Fruit fly (Drosophila melanogaster): ENCODE results near the gene CG10345.

Gene CG10345

dm6 chr3R:16604715-16605114 is at the start of gene CG10345:
Gene CG10345, minus strand, starts transcription at chr3R:16604861.
- TF ChIP-seq h (optimal IDR thresholded peaks at IDR 0.05) (no peak), Sin3A (optimal IDR thresholded peaks at IDR 0.05) (no peak), psq (optimal IDR thresholded peaks at IDR 0.05) (no peak), Myc (optimal IDR thresholded peaks at IDR 0.05) (no peak), insv (optimal IDR thresholded peaks at IDR 0.05) (no peak), ttk (optimal IDR thresholded peaks at IDR 0.05) (no peak)

- no peak for TF ChIP-seq insv (optimal IDR thresholded peaks at IDR 0.05)
- TF ChIP-seq psq (optimal IDR thresholded peaks at IDR 0.05): no peak
- no peak for TF ChIP-seq h (optimal IDR thresholded peaks at IDR 0.05)
Measured at dm6 chr3R:16652091-16652490, 47.4 kb upstream of the CG10345 start, which contains the start of gene CG14907. Gene CG14907, minus strand, starts transcription at chr3R:16652319.

- TF ChIP-seq h (optimal IDR thresholded peaks at IDR 0.05): no peak
- TF ChIP-seq insv (optimal IDR thresholded peaks at IDR 0.05): no peak
- TF ChIP-seq psq (optimal IDR thresholded peaks at IDR 0.05): no peak
- no peak for TF ChIP-seq Sin3A (optimal IDR thresholded peaks at IDR 0.05)
- no peak for TF ChIP-seq ttk (optimal IDR thresholded peaks at IDR 0.05)
- no peak for TF ChIP-seq Myc (optimal IDR thresholded peaks at IDR 0.05)
Measured at dm6 chr3R:16650950-16651349, 46.3 kb upstream of the CG10345 start, which contains the start of gene Mettl4. Gene Mettl4, minus strand, starts transcription at chr3R:16651157.

dm6 chr3R:16649282-16649681 is 44.6 kb upstream of the CG10345 start:
- no peak for TF ChIP-seq psq (optimal IDR thresholded peaks at IDR 0.05)
- TF ChIP-seq h (optimal IDR thresholded peaks at IDR 0.05): no peak
- no peak for TF ChIP-seq ttk (optimal IDR thresholded peaks at IDR 0.05)
- TF ChIP-seq Sin3A (optimal IDR thresholded peaks at IDR 0.05): no peak
- TF ChIP-seq insv (optimal IDR thresholded peaks at IDR 0.05): no peak
- TF ChIP-seq Myc (optimal IDR thresholded peaks at IDR 0.05): no peak

dm6 chr3R:16647716-16648016 is 43.0 kb upstream of the CG10345 start:
- TF ChIP-seq psq (optimal IDR thresholded peaks at IDR 0.05) (no peak), ttk (optimal IDR thresholded peaks at IDR 0.05) (no peak), insv (optimal IDR thresholded peaks at IDR 0.05) (no peak), h (optimal IDR thresholded peaks at IDR 0.05) (no peak), Sin3A (optimal IDR thresholded peaks at IDR 0.05) (no peak), Myc (optimal IDR thresholded peaks at IDR 0.05) (no peak)

dm6 chr3R:16646952-16647715 is 42.5 kb upstream of the CG10345 start, which contains the start of the genes CG10324 and CCT3:
Gene CG10324, minus strand, starts transcription at chr3R:16647004.
Gene CCT3, plus strand, starts transcription at chr3R:16647605.
- no peak for TF ChIP-seq Sin3A (optimal IDR thresholded peaks at IDR 0.05)
- no peak for TF ChIP-seq ttk (optimal IDR thresholded peaks at IDR 0.05)
- no peak for TF ChIP-seq Myc (optimal IDR thresholded peaks at IDR 0.05)
- no peak for TF ChIP-seq insv (optimal IDR thresholded peaks at IDR 0.05)
- TF ChIP-seq psq (optimal IDR thresholded peaks at IDR 0.05): no peak
- no peak for TF ChIP-seq h (optimal IDR thresholded peaks at IDR 0.05)

- TF ChIP-seq Myc (optimal IDR thresholded peaks at IDR 0.05): no peak
- TF ChIP-seq psq (optimal IDR thresholded peaks at IDR 0.05): no peak
Measured at dm6 chr3R:16643591-16643990, 38.9 kb upstream of the CG10345 start, which contains the start of gene Arl6IP1. Gene Arl6IP1, plus strand, starts transcription at chr3R:16643605.

dm6 chr3R:16640005-16640408 is 35.3 kb upstream of the CG10345 start, which contains the start of gene nonA-l:
Gene nonA-l, plus strand, starts transcription at chr3R:16640205.
- TF ChIP-seq Myc (optimal IDR thresholded peaks at IDR 0.05) (no peak), Sin3A (optimal IDR thresholded peaks at IDR 0.05) (no peak), h (optimal IDR thresholded peaks at IDR 0.05) (no peak), psq (optimal IDR thresholded peaks at IDR 0.05) (no peak), insv (optimal IDR thresholded peaks at IDR 0.05) (no peak), ttk (optimal IDR thresholded peaks at IDR 0.05) (no peak)

dm6 chr3R:16632698-16633097 is 28.0 kb upstream of the CG10345 start:
- TF ChIP-seq insv (optimal IDR thresholded peaks at IDR 0.05) (no peak), psq (optimal IDR thresholded peaks at IDR 0.05) (no peak)

dm6 chr3R:16630564-16630963 is 25.9 kb upstream of the CG10345 start:
- TF ChIP-seq insv (optimal IDR thresholded peaks at IDR 0.05) (no peak), Sin3A (optimal IDR thresholded peaks at IDR 0.05) (no peak), ttk (optimal IDR thresholded peaks at IDR 0.05) (no peak), psq (optimal IDR thresholded peaks at IDR 0.05) (no peak), Myc (optimal IDR thresholded peaks at IDR 0.05) (no peak), h (optimal IDR thresholded peaks at IDR 0.05) (no peak)

dm6 chr3R:16626899-16627432 is 22.3 kb upstream of the CG10345 start:
- TF ChIP-seq psq (optimal IDR thresholded peaks at IDR 0.05) (no peak), Myc (optimal IDR thresholded peaks at IDR 0.05) (no peak), insv (optimal IDR thresholded peaks at IDR 0.05) (no peak), ttk (optimal IDR thresholded peaks at IDR 0.05) (no peak), h (optimal IDR thresholded peaks at IDR 0.05) (no peak), Sin3A (optimal IDR thresholded peaks at IDR 0.05) (no peak)

dm6 chr3R:16625844-16626430 is 21.3 kb upstream of the CG10345 start:
- no peak for TF ChIP-seq h (optimal IDR thresholded peaks at IDR 0.05)
- TF ChIP-seq psq (optimal IDR thresholded peaks at IDR 0.05): no peak
- no peak for TF ChIP-seq insv (optimal IDR thresholded peaks at IDR 0.05)
- no peak for TF ChIP-seq Myc (optimal IDR thresholded peaks at IDR 0.05)
- no peak for TF ChIP-seq Sin3A (optimal IDR thresholded peaks at IDR 0.05)
- TF ChIP-seq ttk (optimal IDR thresholded peaks at IDR 0.05): no peak
